Fruit fly (Drosophila melanogaster) whole organism, embryonic: ENCODE results near the gene CG8560.
A peak's percentile ranks its signal among the peaks of the same experiment; 100 is the strongest.

Source experiments
- ATbp ChIP-seq: fragments of 200-800 bp; sonication (Bioruptor generic); optimal IDR thresholded peaks from 2 replicates; lab custom pipeline; 2017; ENCODE audit warnings: missing biosample characterization, mild to moderate bottlenecking, missing genetic modification characterization, missing genetic modification reagents
- BEAF-32 ChIP-seq: fragments of 200-800 bp; sonication (Bioruptor generic); optimal IDR thresholded peaks from 3 replicates; lab custom pipeline; 2017; ENCODE audit warnings: missing biosample characterization, missing genetic modification characterization, mild to moderate bottlenecking, moderate library complexity, missing genetic modification reagents
- CG10321 ChIP-seq: fragments of 200-800 bp; sonication (Bioruptor generic); IDR thresholded peaks from 2 replicates; pipeline ENCODE4 v1.3.6; 2022; ENCODE audit warnings: missing biosample characterization, missing genetic modification characterization
- CG10565 ChIP-seq: fragments of 200-800 bp; sonication (Bioruptor generic); optimal IDR thresholded peaks from 3 replicates; lab custom pipeline; 2016; ENCODE audit warnings: missing biosample characterization, mild to moderate bottlenecking, missing genetic modification characterization
- CG10959 ChIP-seq: fragments of 200-800 bp; sonication (Bioruptor generic); IDR thresholded peaks from 2 replicates; pipeline ENCODE4 v1.3.6; 2022; ENCODE audit warnings: missing biosample characterization, missing genetic modification characterization
- CG12236 ChIP-seq: fragments of 200-800 bp; sonication (Bioruptor generic); optimal IDR thresholded peaks from 2 replicates; lab custom pipeline; 2016; ENCODE audit warnings: missing biosample characterization, missing genetic modification characterization
- CG12942 ChIP-seq: fragments of 200-800 bp; sonication (Bioruptor generic); optimal IDR thresholded peaks from 3 replicates; lab custom pipeline; 2016; ENCODE audit warnings: missing biosample characterization, missing genetic modification characterization
- CG13424 ChIP-seq: fragments of 200-800 bp; sonication (Bioruptor generic); optimal IDR thresholded peaks from 2 replicates; lab custom pipeline; 2019; ENCODE audit warnings: missing biosample characterization, mild to moderate bottlenecking, missing genetic modification characterization, moderate library complexity
- CG15011 ChIP-seq: fragments of 200-800 bp; sonication (Bioruptor generic); optimal IDR thresholded peaks from 3 replicates; lab custom pipeline; 2018; ENCODE audit warnings: missing biosample characterization, mild to moderate bottlenecking, missing genetic modification characterization
- CG1529 ChIP-seq: fragments of 200-800 bp; sonication (Bioruptor generic); optimal IDR thresholded peaks from 3 replicates; lab custom pipeline; 2018; ENCODE audit warnings: missing biosample characterization, missing genetic modification characterization
- CG17912 ChIP-seq: fragments of 200-800 bp; sonication (Bioruptor generic); optimal IDR thresholded peaks from 2 replicates; lab custom pipeline; 2018; ENCODE audit warnings: missing biosample characterization, mild to moderate bottlenecking, missing genetic modification characterization
- CG2199 ChIP-seq: fragments of 200-800 bp; sonication (Bioruptor generic); IDR thresholded peaks from 3 replicates; pipeline ENCODE4 v1.3.6; 2022; ENCODE audit warnings: missing biosample characterization, missing genetic modification characterization
- CG2678 ChIP-seq: fragments of 200-800 bp; sonication (Bioruptor generic); optimal IDR thresholded peaks from 3 replicates; lab custom pipeline; 2019; ENCODE audit warnings: missing biosample characterization, mild to moderate bottlenecking, missing genetic modification characterization, moderate library complexity
- CG30020 ChIP-seq: fragments of 200-800 bp; optimal IDR thresholded peaks from 2 replicates; lab custom pipeline; 2019; ENCODE audit warnings: missing biosample characterization, mild to moderate bottlenecking, missing genetic modification characterization, moderate library complexity
- CG3163 ChIP-seq: fragments of 200-800 bp; sonication (Bioruptor generic); optimal IDR thresholded peaks from 3 replicates; lab custom pipeline; 2016; ENCODE audit warnings: missing biosample characterization, missing genetic modification characterization
- CG32772 ChIP-seq: fragments of 200-800 bp; sonication (Bioruptor generic); IDR thresholded peaks from 2 replicates; pipeline ENCODE4 v1.3.6; 2022; ENCODE audit warnings: missing biosample characterization, missing genetic modification characterization
- CG6254 ChIP-seq: fragments of 200-800 bp; sonication (Bioruptor generic); optimal IDR thresholded peaks from 3 replicates; lab custom pipeline; 2017; ENCODE audit warnings: mild to moderate bottlenecking, missing biosample characterization, missing genetic modification reagents, missing genetic modification characterization
- CG9727 ChIP-seq: fragments of 200-800 bp; sonication (Bioruptor generic); optimal IDR thresholded peaks from 3 replicates; lab custom pipeline; 2017; ENCODE audit warnings: missing biosample characterization, mild to moderate bottlenecking, missing genetic modification characterization
- Camta ChIP-seq: fragments of 200-800 bp; sonication (Bioruptor generic); optimal IDR thresholded peaks from 2 replicates; lab custom pipeline; 2016; ENCODE audit warnings: missing biosample characterization, missing genetic modification characterization
- Chrac-16 ChIP-seq: fragments of 200-800 bp; sonication (Bioruptor generic); optimal IDR thresholded peaks from 3 replicates; lab custom pipeline; 2016; ENCODE audit warnings: missing biosample characterization, missing genetic modification characterization
- Deaf1 ChIP-seq: fragments of 200-800 bp; optimal IDR thresholded peaks from 3 replicates; lab custom pipeline; 2019; ENCODE audit warnings: missing biosample characterization, mild to moderate bottlenecking, missing genetic modification characterization, moderate library complexity
- Dek ChIP-seq: fragments of 200-800 bp; sonication (Bioruptor generic); optimal IDR thresholded peaks from 3 replicates; lab custom pipeline; 2019; ENCODE audit warnings: missing biosample characterization, mild to moderate bottlenecking, missing genetic modification characterization, moderate library complexity
- Dref ChIP-seq: fragments of 200-800 bp; sonication (Bioruptor generic); IDR thresholded peaks from 2 replicates; pipeline ENCODE4 v1.3.6; 2022; ENCODE audit warnings: missing biosample characterization, missing genetic modification characterization
- Elba2 ChIP-seq: fragments of 200-800 bp; sonication (Bioruptor generic); optimal IDR thresholded peaks from 3 replicates; lab custom pipeline; 2016; ENCODE audit warnings: missing biosample characterization, missing genetic modification characterization
- H15 ChIP-seq: fragments of 200-800 bp; sonication (Bioruptor generic); IDR thresholded peaks from 3 replicates; pipeline ENCODE4 v1.3.6; 2022; ENCODE audit warnings: missing biosample characterization, missing genetic modification characterization
- Jarid2 ChIP-seq: fragments of 200-800 bp; sonication (Bioruptor generic); optimal IDR thresholded peaks from 3 replicates; lab custom pipeline; 2017; ENCODE audit warnings: mild to moderate bottlenecking, missing biosample characterization, missing genetic modification reagents, missing genetic modification characterization
- MESR4 ChIP-seq: fragments of 200-800 bp; sonication (Bioruptor generic); optimal IDR thresholded peaks from 2 replicates; lab custom pipeline; 2018; ENCODE audit warnings: missing biosample characterization, mild to moderate bottlenecking, missing genetic modification characterization, moderate library complexity
- MTF-1 ChIP-seq: fragments of 200-800 bp; sonication (Bioruptor generic); optimal IDR thresholded peaks from 2 replicates; lab custom pipeline; 2018; ENCODE audit warnings: missing biosample characterization, mild to moderate bottlenecking, missing genetic modification characterization, borderline replicate concordance
- Ptx1 ChIP-seq: fragments of 200-800 bp; sonication (Bioruptor generic); IDR thresholded peaks from 2 replicates; pipeline ENCODE4 v1.3.6; 2022; ENCODE audit warnings: missing biosample characterization, missing genetic modification characterization
- Sry-β ChIP-seq: fragments of 200-800 bp; sonication (Bioruptor generic); optimal IDR thresholded peaks from 2 replicates; lab custom pipeline; 2018; ENCODE audit warnings: missing biosample characterization, mild to moderate bottlenecking, missing genetic modification characterization, moderate library complexity
- ac ChIP-seq: fragments of 200-800 bp; sonication (Bioruptor generic); optimal IDR thresholded peaks from 3 replicates; lab custom pipeline; 2017; ENCODE audit warnings: missing biosample characterization, mild to moderate bottlenecking, missing genetic modification characterization
- cad ChIP-seq: fragments of >200 bp; optimal IDR thresholded peaks from 2 replicates; lab custom pipeline; 2017; ENCODE audit warnings: missing biosample characterization, missing genetic modification characterization
- chm ChIP-seq: fragments of 200-800 bp; sonication (Bioruptor generic); IDR thresholded peaks from 2 replicates; pipeline ENCODE4 v1.3.6; 2022; ENCODE audit warnings: missing biosample characterization, missing genetic modification characterization
- da ChIP-seq: fragments of 200-800 bp; sonication (Bioruptor generic); optimal IDR thresholded peaks from 2 replicates; lab custom pipeline; 2016; ENCODE audit warnings: missing biosample characterization, missing genetic modification characterization
- dysf ChIP-seq: fragments of 200-800 bp; sonication (Bioruptor generic); IDR thresholded peaks from 3 replicates; pipeline ENCODE4 v1.3.6; 2022; ENCODE audit warnings: missing biosample characterization, missing genetic modification characterization
- gfzf ChIP-seq: fragments of 200-800 bp; sonication (Bioruptor generic); optimal IDR thresholded peaks from 2 replicates; lab custom pipeline; 2016; ENCODE audit warnings: missing biosample characterization, mild to moderate bottlenecking, missing genetic modification characterization, moderate library complexity
- hb ChIP-seq: fragments of 200-800 bp; sonication (Bioruptor generic); IDR thresholded peaks from 3 replicates; pipeline ENCODE4 v1.3.6; 2022; ENCODE audit warnings: missing biosample characterization, missing genetic modification characterization; ENCODE audit not compliant: partially characterized antibody
- inv ChIP-seq: fragments of 200-800 bp; sonication (Bioruptor generic); IDR thresholded peaks from 2 replicates; pipeline ENCODE4 v1.3.6; 2022; ENCODE audit warnings: missing biosample characterization, missing genetic modification characterization; ENCODE audit not compliant: partially characterized antibody
- mirr ChIP-seq: fragments of 200-800 bp; sonication (Bioruptor generic); optimal IDR thresholded peaks from 3 replicates; lab custom pipeline; 2018; ENCODE audit warnings: missing biosample characterization, mild to moderate bottlenecking, missing genetic modification characterization
- nmo ChIP-seq: fragments of 200-800 bp; sonication (Bioruptor generic); optimal IDR thresholded peaks from 2 replicates; lab custom pipeline; 2018; ENCODE audit warnings: missing biosample characterization, mild to moderate bottlenecking, missing genetic modification characterization, moderate library complexity
- phol ChIP-seq: fragments of 200-800 bp; sonication (Bioruptor generic); optimal IDR thresholded peaks from 3 replicates; lab custom pipeline; 2018; ENCODE audit warnings: missing biosample characterization, mild to moderate bottlenecking, missing genetic modification characterization, moderate library complexity
- prd ChIP-seq, 3 experiments: fragments of >200 bp in 2 of 3; fragments of 200-800 bp in 1 of 3; sonication (Bioruptor generic) in 1 of 3; optimal IDR thresholded peaks in 2 of 3; IDR thresholded peaks in 1 of 3; 2 replicates in 2 of 3; 3 replicates in 1 of 3; pipeline versions ENCODE4 v1.3.6 to Lab custom; 2017 to 2022; ENCODE audit warnings: missing biosample characterization in 1 of 3, missing genetic modification characterization in 1 of 3
- row ChIP-seq: fragments of 200-800 bp; sonication (Bioruptor generic); IDR thresholded peaks from 3 replicates; pipeline ENCODE4 v1.3.6; 2022; ENCODE audit warnings: missing biosample characterization, missing genetic modification characterization
- sens-2 ChIP-seq: fragments of 200-800 bp; sonication (Bioruptor generic); IDR thresholded peaks from 2 replicates; pipeline ENCODE4 v1.3.6; 2022; ENCODE audit warnings: missing biosample characterization, missing genetic modification characterization
- seq ChIP-seq: fragments of 200-800 bp; sonication (Bioruptor generic); IDR thresholded peaks from 2 replicates; pipeline ENCODE4 v1.3.6; 2022; ENCODE audit warnings: missing biosample characterization, missing genetic modification characterization
- shn ChIP-seq: fragments of 200-800 bp; sonication (Bioruptor generic); optimal IDR thresholded peaks from 3 replicates; lab custom pipeline; 2016; ENCODE audit warnings: missing biosample characterization, missing genetic modification characterization
- tap ChIP-seq: fragments of 200-800 bp; optimal IDR thresholded peaks from 3 replicates; lab custom pipeline; 2019; ENCODE audit warnings: missing biosample characterization, mild to moderate bottlenecking, missing genetic modification characterization, moderate library complexity
- ttk ChIP-seq: fragments of 200-800 bp; sonication (Bioruptor generic); IDR thresholded peaks from 2 replicates; pipeline ENCODE4 v2.1.2; 2022; ENCODE audit warnings: missing biosample characterization, missing genetic modification characterization
- tup ChIP-seq: fragments of 200-800 bp; sonication (Bioruptor generic); optimal IDR thresholded peaks from 2 replicates; lab custom pipeline; 2016; ENCODE audit warnings: missing biosample characterization, mild to moderate bottlenecking, missing genetic modification characterization, moderate library complexity
- wek ChIP-seq: fragments of 200-800 bp; sonication (Bioruptor generic); optimal IDR thresholded peaks from 3 replicates; lab custom pipeline; 2018; ENCODE audit warnings: missing biosample characterization, mild to moderate bottlenecking, missing genetic modification characterization, moderate library complexity
- wor ChIP-seq: fragments of 200-800 bp; sonication (Bioruptor generic); IDR thresholded peaks from 2 replicates; pipeline ENCODE4 v1.3.6; 2022; ENCODE audit warnings: missing biosample characterization, missing genetic modification characterization

The CG8560 gene

dm6 chr3L:7371290-7371689, 32.7 kb downstream of the CG8560 start:
- TF ChIP-seq CG17912 (GFP tag; lab: Kevin White, UChicago) (no peak), Elba2 (no peak), dysf (no peak), CG10321 (GFP tag; lab: Robert Waterston, UW) (0 out of 2 replicates have a peak, but pooled peaks have one; percentile 10), row (GFP tag; lab: Robert Waterston, UW) (peak; percentile 42; the same call in 2 of the 3 replicates), Jarid2 (no peak), CG10959 (GFP tag; lab: Robert Waterston, UW) (no peak), phol (tag; lab: Kevin White, UChicago) (peak; percentile 37), CG3163 (GFP tag; lab: Kevin White, UChicago) (no peak), sens-2 (GFP tag; lab: Robert Waterston, UW) (no peak), MESR4 (no peak), CG15011 (GFP tag; lab: Kevin White, UChicago) (no peak), H15 (GFP tag; lab: Robert Waterston, UW) (no peak), Sry-β (GFP tag; lab: Kevin White, UChicago) (peak; percentile 86), CG2199 (GFP tag; lab: Robert Waterston, UW) (0 out of 3 replicates have a peak, but pooled peaks have one; percentile 22), ac (GFP tag; lab: Kevin White, UChicago) (peak; percentile 28), CG12236 (GFP tag; lab: Kevin White, UChicago) (no peak), tup (no peak), gfzf (no peak), CG6254 (no peak), shn (no peak), CG10565 (GFP tag; lab: Kevin White, UChicago) (no peak), nmo (GFP tag; lab: Kevin White, UChicago) (no peak), CG30020 (tag; lab: Kevin White, UChicago) (no peak), CG13424 (tag; lab: Kevin White, UChicago) (no peak), ATbp (no peak), da (GFP tag; lab: Kevin White, UChicago) (no peak), cad (GFP tag; lab: Kevin White, UChicago) (peak; percentile 80), CG2678 (tag; lab: Kevin White, UChicago) (no peak), prd (optimal IDR thresholded peaks at IDR 0.05; lab: Kevin White, UChicago) (no peak), prd (GFP tag; IDR thresholded peaks at IDR 0.05; lab: Robert Waterston, UW) (no peak), Dref (GFP tag; lab: Robert Waterston, UW) (no peak), Chrac-16 (no peak), tap (tag; lab: Kevin White, UChicago) (no peak), mirr (no peak), BEAF-32 (GFP tag; lab: Kevin White, UChicago) (peak; percentile 30), MTF-1 (GFP tag; lab: Kevin White, UChicago) (no peak), Deaf1 (tag; lab: Kevin White, UChicago) (no peak), inv (GFP tag; lab: Robert Waterston, UW) (no peak), CG9727 (GFP tag; lab: Kevin White, UChicago) (no peak), seq (no peak), CG1529 (GFP tag; lab: Kevin White, UChicago) (no peak), ttk (GFP tag; lab: Robert Waterston, UW) (no peak), hb (GFP tag; lab: Robert Waterston, UW) (peak; percentile 29; the same call in 1 of the 3 replicates), CG32772 (no peak), Dek (no peak), Camta (GFP tag; lab: Kevin White, UChicago) (no peak), Ptx1 (GFP tag; lab: Robert Waterston, UW) (no peak), CG12942 (GFP tag; lab: Kevin White, UChicago) (no peak), wor (GFP tag; lab: Robert Waterston, UW) (no peak), chm (GFP tag; lab: Robert Waterston, UW) (0 out of 2 replicates have a peak, but pooled peaks have one; percentile 26), wek (GFP tag; lab: Kevin White, UChicago) (no peak)
